Worm (Caenorhabditis elegans): ENCODE data around the gene twk-5.

twk-5 gene

ce11 chrII:11464427-11464944 is 20.6 kb downstream of the twk-5 start, which contains the start of the genes aars-1 and rga-1 (continued):
- TF ChIP-seq lin-1 (GFP tag; IDR thresholded peaks at IDR 0.05) (peak; percentile 94), ceh-44 (GFP tag; IDR thresholded peaks at IDR 0.05) (no peak), tag-97 (GFP tag; IDR thresholded peaks at IDR 0.05) (no peak), ama-1 (optimal IDR thresholded peaks at IDR 0.05) (no peak), Y5F2A.4 (GFP tag; optimal IDR thresholded peaks at IDR 0.05) (no peak)

DNA sequence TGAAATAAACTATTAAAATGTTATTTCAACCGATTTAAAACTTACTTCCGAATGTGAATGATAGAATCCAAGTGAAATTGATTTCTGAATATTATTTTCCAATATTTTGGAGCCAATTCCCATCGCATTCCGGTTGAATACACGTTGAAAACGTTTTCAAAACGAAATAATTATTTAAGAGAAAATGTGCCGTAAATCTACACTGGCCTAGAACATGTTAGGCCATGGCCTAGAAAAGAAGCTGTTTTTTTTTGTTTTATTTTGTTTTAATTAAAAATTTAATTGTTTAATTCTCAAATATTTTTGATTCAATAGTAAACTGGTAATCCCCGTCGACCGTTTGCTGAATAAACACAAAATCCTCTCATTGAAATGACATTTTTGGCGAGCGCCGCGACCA is 21.2 kb downstream of the twk-5 start:
- TF ChIP-seq unc-130 (GFP tag; optimal IDR thresholded peaks at IDR 0.05) (peak; percentile 5), gei-8 (GFP tag; optimal IDR thresholded peaks at IDR 0.05) (no peak), mes-2 (tag; optimal IDR thresholded peaks at IDR 0.05; ENCODE audit: poor library complexity, severe bottlenecking) (peak; percentile 76), R02D3.7 (tag; optimal IDR thresholded peaks at IDR 0.05) (peak; percentile 72)

- TF ChIP-seq hif-1 (tag; optimal IDR thresholded peaks at IDR 0.05) (no peak), hlh-11 (tag; optimal IDR thresholded peaks at IDR 0.05) (peak; percentile 40), dmd-9 (GFP tag; IDR thresholded peaks at IDR 0.05) (no peak), php-3 (GFP tag; IDR thresholded peaks at IDR 0.05) (no peak), nhr-42 (GFP tag; IDR thresholded peaks at IDR 0.05) (no peak), pqm-1 (tag; optimal IDR thresholded peaks at IDR 0.05) (peak; percentile 54), daf-16 (GFP tag; optimal IDR thresholded peaks at IDR 0.05) (no peak), daf-16 (tag; optimal IDR thresholded peaks at IDR 0.05) (peak; percentile 43), lin-38 (GFP tag; IDR thresholded peaks at IDR 0.05) (peak; percentile 20; the same call in 1 of the 2 replicates), tag-97 (GFP tag; IDR thresholded peaks at IDR 0.05) (no peak), lin-13 (GFP tag; optimal IDR thresholded peaks at IDR 0.05) (no peak), mdl-1 (tag; optimal IDR thresholded peaks at IDR 0.05) (no peak), nhr-102 (tag; optimal IDR thresholded peaks at IDR 0.05) (no peak), lim-7 (GFP tag; IDR thresholded peaks at IDR 0.05) (no peak), tra-1 (GFP tag; IDR thresholded peaks at IDR 0.05) (no peak), fos-1 (tag; optimal IDR thresholded peaks at IDR 0.05) (no peak), dve-1 (tag; optimal IDR thresholded peaks at IDR 0.05; ENCODE audit: insufficient read depth) (peak; percentile 39), snpc-4 (tag; optimal IDR thresholded peaks at IDR 0.05) (no peak), duxl-1 (tag; optimal IDR thresholded peaks at IDR 0.05; ENCODE audit: poor library complexity) (no peak), aha-1 (tag) (peak; percentile 12), hlh-30 (tag; optimal IDR thresholded peaks at IDR 0.05; ENCODE audit: insufficient read depth) (no peak), mep-1 (tag; optimal IDR thresholded peaks at IDR 0.05) (no peak), fkh-10 (GFP tag; optimal IDR thresholded peaks at IDR 0.05) (no peak), attf-4 (tag; optimal IDR thresholded peaks at IDR 0.05) (no peak), nhr-28 (tag; optimal IDR thresholded peaks at IDR 0.05) (peak; percentile 75), dmd-6 (GFP tag; IDR thresholded peaks at IDR 0.05) (peak; percentile 27; the same call in 1 of the 2 replicates), T26A8.4 (GFP tag; IDR thresholded peaks at IDR 0.05) (no peak), nhr-77 (tag; optimal IDR thresholded peaks at IDR 0.05) (peak; percentile 11), unc-39 (tag; optimal IDR thresholded peaks at IDR 0.05) (no peak), lin-15B (tag; optimal IDR thresholded peaks at IDR 0.05) (no peak)
Measured at ce11 chrII:11459883-11460282, 25.2 kb downstream of the twk-5 start.

ce11 chrII:11455715-11456114 is 29.4 kb downstream of the twk-5 start:
- TF ChIP-seq unc-130 (GFP tag; optimal IDR thresholded peaks at IDR 0.05) (no peak), F10B5.3 (tag; optimal IDR thresholded peaks at IDR 0.05) (no peak), ceh-62 (tag; optimal IDR thresholded peaks at IDR 0.05) (no peak), lin-38 (GFP tag; IDR thresholded peaks at IDR 0.05) (peak; percentile 30), mep-1 (tag; optimal IDR thresholded peaks at IDR 0.05) (peak; percentile 5), lir-3 (tag; optimal IDR thresholded peaks at IDR 0.05) (no peak), mes-2 (tag; optimal IDR thresholded peaks at IDR 0.05; ENCODE audit: poor library complexity, severe bottlenecking) (peak; percentile 25), nhr-76 (tag; optimal IDR thresholded peaks at IDR 0.05) (no peak), zip-2 (tag; optimal IDR thresholded peaks at IDR 0.05) (no peak), fkh-10 (GFP tag; optimal IDR thresholded peaks at IDR 0.05) (no peak), F37D6.2 (tag; optimal IDR thresholded peaks at IDR 0.05) (no peak), ctbp-1 (GFP tag; IDR thresholded peaks at IDR 0.05) (no peak)
